Fruit fly (Drosophila melanogaster) whole organism, embryonic: ENCODE results near the gene DCTN6-p27.

ENCODE experiments used
- ATbp ChIP-seq: fragments of 200-800 bp; sonication (Bioruptor generic); optimal IDR thresholded peaks from 2 replicates; lab custom pipeline; 2017; ENCODE audit warnings: missing biosample characterization, mild to moderate bottlenecking, missing genetic modification characterization, missing genetic modification reagents
- Asciz ChIP-seq: fragments of 200-800 bp; sonication (Bioruptor generic); optimal IDR thresholded peaks from 2 replicates; lab custom pipeline; 2017; ENCODE audit warnings: missing biosample characterization, mild to moderate bottlenecking, missing genetic modification characterization, missing genetic modification reagents
- Bdp1 ChIP-seq: fragments of 200-800 bp; sonication (Bioruptor generic); optimal IDR thresholded peaks from 3 replicates; lab custom pipeline; 2016; ENCODE audit warnings: missing biosample characterization, missing genetic modification characterization
- BtbVII ChIP-seq: fragments of 200-800 bp; sonication (Bioruptor generic); optimal IDR thresholded peaks from 3 replicates; lab custom pipeline; 2017; ENCODE audit warnings: missing biosample characterization, mild to moderate bottlenecking, missing genetic modification characterization
- CG1024 ChIP-seq: fragments of 200-800 bp; sonication (Bioruptor generic); IDR thresholded peaks from 2 replicates; pipeline ENCODE4 v1.3.6; 2022; ENCODE audit warnings: missing biosample characterization, missing genetic modification characterization
- CG10654 ChIP-seq: fragments of 200-800 bp; sonication (Bioruptor generic); optimal IDR thresholded peaks from 2 replicates; lab custom pipeline; 2016; ENCODE audit warnings: missing biosample characterization, missing genetic modification characterization
- CG12071 ChIP-seq: fragments of 200-800 bp; sonication (Bioruptor generic); optimal IDR thresholded peaks from 3 replicates; lab custom pipeline; 2018; ENCODE audit warnings: missing biosample characterization, mild to moderate bottlenecking, missing genetic modification characterization
- CG12391 ChIP-seq: fragments of 200-800 bp; sonication (Bioruptor generic); optimal IDR thresholded peaks from 3 replicates; lab custom pipeline; 2018; ENCODE audit warnings: missing biosample characterization, mild to moderate bottlenecking, missing genetic modification characterization, moderate library complexity
- CG13424 ChIP-seq: fragments of 200-800 bp; sonication (Bioruptor generic); optimal IDR thresholded peaks from 2 replicates; lab custom pipeline; 2019; ENCODE audit warnings: missing biosample characterization, mild to moderate bottlenecking, missing genetic modification characterization, moderate library complexity
- CG1529 ChIP-seq: fragments of 200-800 bp; sonication (Bioruptor generic); optimal IDR thresholded peaks from 3 replicates; lab custom pipeline; 2018; ENCODE audit warnings: missing biosample characterization, missing genetic modification characterization
- CG1602 ChIP-seq: fragments of 200-800 bp; sonication (Bioruptor generic); optimal IDR thresholded peaks from 3 replicates; lab custom pipeline; 2016; ENCODE audit warnings: missing biosample characterization, missing genetic modification characterization
- CG17361 ChIP-seq: fragments of 200-800 bp; sonication (Bioruptor generic); IDR thresholded peaks from 3 replicates; pipeline ENCODE4 v1.3.6; 2022; ENCODE audit warnings: missing biosample characterization, missing genetic modification characterization
- CG18619 ChIP-seq: fragments of 200-800 bp; sonication (Bioruptor generic); optimal IDR thresholded peaks from 3 replicates; lab custom pipeline; 2017; ENCODE audit warnings: missing biosample characterization, mild to moderate bottlenecking, missing genetic modification characterization
- CG2678 ChIP-seq: fragments of 200-800 bp; sonication (Bioruptor generic); optimal IDR thresholded peaks from 3 replicates; lab custom pipeline; 2019; ENCODE audit warnings: missing biosample characterization, mild to moderate bottlenecking, missing genetic modification characterization, moderate library complexity
- CG30403 ChIP-seq: fragments of 200-800 bp; sonication (Bioruptor generic); optimal IDR thresholded peaks from 3 replicates; lab custom pipeline; 2016; ENCODE audit warnings: missing biosample characterization, missing genetic modification characterization
- CG3407 ChIP-seq: fragments of 200-800 bp; sonication (Bioruptor generic); optimal IDR thresholded peaks from 2 replicates; lab custom pipeline; 2018; ENCODE audit warnings: missing biosample characterization, mild to moderate bottlenecking, missing genetic modification characterization
- CG4282 ChIP-seq: fragments of 200-800 bp; sonication (Bioruptor generic); optimal IDR thresholded peaks from 2 replicates; lab custom pipeline; 2016; ENCODE audit warnings: missing biosample characterization, missing genetic modification characterization
- CG43689 ChIP-seq: fragments of 200-800 bp; sonication (Bioruptor generic); IDR thresholded peaks from 2 replicates; pipeline ENCODE4 v1.3.6; 2022; ENCODE audit warnings: missing biosample characterization, missing genetic modification characterization
- CG5180 ChIP-seq: fragments of 200-800 bp; sonication (Bioruptor generic); optimal IDR thresholded peaks from 3 replicates; lab custom pipeline; 2017; ENCODE audit warnings: missing biosample characterization, missing genetic modification characterization, mild to moderate bottlenecking, moderate library complexity, missing genetic modification reagents
- CG6689 ChIP-seq: fragments of 200-800 bp; sonication (Bioruptor generic); IDR thresholded peaks from 2 replicates; pipeline ENCODE4 v1.3.6; 2022; ENCODE audit warnings: missing biosample characterization, missing genetic modification characterization
- D19A ChIP-seq: fragments of 200-800 bp; optimal IDR thresholded peaks from 3 replicates; lab custom pipeline; 2019; ENCODE audit warnings: missing biosample characterization, mild to moderate bottlenecking, missing genetic modification characterization, moderate library complexity
- Dbx ChIP-seq: fragments of 200-800 bp; sonication (Bioruptor generic); IDR thresholded peaks from 3 replicates; pipeline ENCODE4 v1.3.6; 2022; ENCODE audit warnings: missing biosample characterization, missing genetic modification characterization
- Eip74EF ChIP-seq, 2 experiments: fragments of 200-800 bp in 1 of 2; fragments of >200 bp in 1 of 2; sonication (Bioruptor generic) in 1 of 2; optimal IDR thresholded peaks; 2 replicates each; lab custom pipeline; 2017 to 2019; ENCODE audit warnings: missing biosample characterization in 2 of 2, missing genetic modification characterization in 2 of 2, mild to moderate bottlenecking in 1 of 2, moderate library complexity in 1 of 2
- HHEX ChIP-seq: fragments of 200-800 bp; sonication (Bioruptor generic); optimal IDR thresholded peaks from 3 replicates; lab custom pipeline; 2017; ENCODE audit warnings: missing biosample characterization, mild to moderate bottlenecking, missing genetic modification characterization, missing genetic modification reagents
- Hmr ChIP-seq: fragments of 200-800 bp; sonication (Bioruptor generic); optimal IDR thresholded peaks from 3 replicates; lab custom pipeline; 2017; ENCODE audit warnings: mild to moderate bottlenecking, missing biosample characterization, missing genetic modification reagents, missing genetic modification characterization
- Kr ChIP-seq: fragments of 200-800 bp; sonication (Bioruptor generic); optimal IDR thresholded peaks from 2 replicates; lab custom pipeline; 2017; ENCODE audit warnings: missing biosample characterization, mild to moderate bottlenecking, missing genetic modification characterization
- Lhr ChIP-seq: fragments of 200-800 bp; sonication (Bioruptor generic); optimal IDR thresholded peaks from 3 replicates; lab custom pipeline; 2017; ENCODE audit warnings: mild to moderate bottlenecking, missing biosample characterization, missing genetic modification reagents, missing genetic modification characterization
- Optix ChIP-seq: fragments of 200-800 bp; sonication (Bioruptor generic); IDR thresholded peaks from 3 replicates; pipeline ENCODE4 v1.3.6; 2022; ENCODE audit warnings: missing biosample characterization, missing genetic modification characterization
- Pdp1 ChIP-seq, 2 experiments: fragments of 200-800 bp; sonication (Bioruptor generic); optimal IDR thresholded peaks; 3 replicates each; lab custom pipeline; 2016; ENCODE audit warnings: missing biosample characterization in 2 of 2, missing genetic modification characterization in 2 of 2, mild to moderate bottlenecking in 1 of 2, moderate library complexity in 1 of 2
- Stat92E ChIP-seq, 3 experiments: fragments of >200 bp in 2 of 3; fragments of 200-800 bp in 1 of 3; sonication (Bioruptor generic) in 1 of 3; optimal IDR thresholded peaks; 2 replicates each; lab custom pipeline; 2017 to 2019; ENCODE audit warnings: missing biosample characterization in 3 of 3, missing genetic modification characterization in 3 of 3, mild to moderate bottlenecking in 1 of 3, moderate library complexity in 1 of 3
- az2 ChIP-seq: fragments of 200-800 bp; sonication (Bioruptor generic); optimal IDR thresholded peaks from 3 replicates; lab custom pipeline; 2016; ENCODE audit warnings: missing biosample characterization, missing genetic modification characterization
- chif ChIP-seq, 2 experiments: fragments of 200-800 bp; sonication (Bioruptor generic); optimal IDR thresholded peaks; 3 replicates each; lab custom pipeline; 2016; ENCODE audit warnings: missing biosample characterization in 2 of 2, missing genetic modification characterization in 2 of 2
- dpn ChIP-seq, 2 experiments: fragments of 200-800 bp; sonication (Bioruptor generic); optimal IDR thresholded peaks; 3 replicates each; lab custom pipeline; 2016; ENCODE audit warnings: missing biosample characterization in 2 of 2, missing genetic modification characterization in 2 of 2
- fd64A ChIP-seq: fragments of 200-800 bp; sonication (Bioruptor generic); optimal IDR thresholded peaks from 3 replicates; lab custom pipeline; 2018; ENCODE audit warnings: missing biosample characterization, mild to moderate bottlenecking, missing genetic modification characterization
- gcm ChIP-seq: fragments of 200-800 bp; sonication (Bioruptor generic); optimal IDR thresholded peaks from 2 replicates; lab custom pipeline; 2019; ENCODE audit warnings: missing biosample characterization, mild to moderate bottlenecking, missing genetic modification characterization, moderate library complexity
- gem ChIP-seq: fragments of 200-800 bp; sonication (Bioruptor generic); optimal IDR thresholded peaks from 2 replicates; lab custom pipeline; 2019; ENCODE audit warnings: missing biosample characterization, mild to moderate bottlenecking, missing genetic modification characterization, moderate library complexity
- jing ChIP-seq: fragments of 200-800 bp; sonication (Bioruptor generic); optimal IDR thresholded peaks from 2 replicates; lab custom pipeline; 2018; ENCODE audit warnings: missing biosample characterization, mild to moderate bottlenecking, missing genetic modification characterization
- klu ChIP-seq: fragments of 200-800 bp; sonication (Bioruptor generic); IDR thresholded peaks from 2 replicates; pipeline ENCODE4 v1.3.6; 2022; ENCODE audit warnings: missing biosample characterization, missing genetic modification characterization
- kni ChIP-seq: fragments of 200-800 bp; sonication (Bioruptor generic); optimal IDR thresholded peaks from 3 replicates; lab custom pipeline; 2017; ENCODE audit warnings: mild to moderate bottlenecking, missing biosample characterization, missing genetic modification reagents, missing genetic modification characterization
- lola ChIP-seq, 3 experiments: fragments of >200 bp in 2 of 3; fragments of 200-800 bp in 1 of 3; sonication (Bioruptor generic) in 1 of 3; optimal IDR thresholded peaks; 2 replicates each; lab custom pipeline; 2017 to 2019; ENCODE audit warnings: missing biosample characterization in 3 of 3, missing genetic modification characterization in 3 of 3, mild to moderate bottlenecking in 1 of 3, moderate library complexity in 1 of 3
- onecut ChIP-seq: fragments of 200-800 bp; sonication (Bioruptor generic); IDR thresholded peaks from 2 replicates; pipeline ENCODE4 v1.3.6; 2022; ENCODE audit warnings: missing biosample characterization, missing genetic modification characterization
- pita ChIP-seq: fragments of 200-800 bp; sonication (Bioruptor generic); optimal IDR thresholded peaks from 2 replicates; lab custom pipeline; 2017; ENCODE audit warnings: missing biosample characterization, mild to moderate bottlenecking, missing genetic modification characterization
- rib ChIP-seq: fragments of 200-800 bp; sonication (Bioruptor generic); IDR thresholded peaks from 2 replicates; pipeline ENCODE4 v1.3.6; 2022; ENCODE audit warnings: missing biosample characterization, missing genetic modification characterization
- row ChIP-seq: fragments of 200-800 bp; sonication (Bioruptor generic); IDR thresholded peaks from 3 replicates; pipeline ENCODE4 v1.3.6; 2022; ENCODE audit warnings: missing biosample characterization, missing genetic modification characterization
- tup ChIP-seq: fragments of 200-800 bp; sonication (Bioruptor generic); optimal IDR thresholded peaks from 2 replicates; lab custom pipeline; 2016; ENCODE audit warnings: missing biosample characterization, mild to moderate bottlenecking, missing genetic modification characterization, moderate library complexity
- twi ChIP-seq: fragments of 200-800 bp; optimal IDR thresholded peaks from 2 replicates; lab custom pipeline; 2019; ENCODE audit warnings: missing biosample characterization, mild to moderate bottlenecking, missing genetic modification characterization, moderate library complexity
- vvl ChIP-seq: fragments of 200-800 bp; sonication (Bioruptor generic); IDR thresholded peaks from 2 replicates; pipeline ENCODE4 v1.3.6; 2022; ENCODE audit warnings: missing biosample characterization, missing genetic modification characterization
- zfh2 ChIP-seq: fragments of 200-800 bp; sonication (Bioruptor generic); optimal IDR thresholded peaks from 2 replicates; lab custom pipeline; 2016; ENCODE audit warnings: missing biosample characterization, missing genetic modification characterization

DCTN6-p27 gene

dm6 chr2L:19138361-19139041 lies 6.4 kb downstream of the DCTN6-p27 start (continued):
- TF ChIP-seq klu (GFP tag; lab: Robert Waterston, UW) (no peak), zfh2 (no peak), Lhr (GFP tag; lab: Kevin White, UChicago) (no peak), CG13424 (peak; percentile 41), row (peak; percentile 33; the same call in 1 of the 3 replicates), dpn (GFP tag; optimal IDR thresholded peaks at IDR 0.05; lab: Kevin White, UChicago) (peak in 1 of 2 experiments; percentile 21), CG1529 (GFP tag; lab: Kevin White, UChicago) (no peak), ATbp (GFP tag; lab: Kevin White, UChicago) (peak; percentile 33), BtbVII (GFP tag; lab: Kevin White, UChicago) (peak; percentile 17), Eip74EF (GFP tag; optimal IDR thresholded peaks at IDR 0.05; lab: Kevin White, UChicago) (peak in 1 of 2 experiments; percentile 5), az2 (GFP tag; lab: Kevin White, UChicago) (no peak), Dbx (peak; percentile 60; the same call in 1 of the 3 replicates), Asciz (GFP tag; lab: Kevin White, UChicago) (peak; percentile 34), Bdp1 (GFP tag; lab: Kevin White, UChicago) (no peak), CG43689 (0 out of 2 replicates have a peak, but pooled peaks have one; percentile 14), CG6689 (GFP tag; lab: Robert Waterston, UW) (no peak), CG1024 (GFP tag; lab: Robert Waterston, UW) (no peak), Optix (GFP tag; lab: Robert Waterston, UW) (0 out of 3 replicates have a peak, but pooled peaks have one; percentile 21), pita (GFP tag; lab: Kevin White, UChicago) (no peak), Kr (GFP tag; lab: Kevin White, UChicago) (peak; percentile 58), onecut (GFP tag; lab: Robert Waterston, UW) (peak; percentile 48), CG30403 (GFP tag; lab: Kevin White, UChicago) (peak; percentile 13), Stat92E (GFP tag; optimal IDR thresholded peaks at IDR 0.05; lab: Kevin White, UChicago) (no peak), twi (tag; lab: Kevin White, UChicago) (no peak), D19A (peak; percentile 19), Pdp1 (GFP tag; optimal IDR thresholded peaks at IDR 0.05; lab: Kevin White, UChicago) (no peak), chif (GFP tag; optimal IDR thresholded peaks at IDR 0.05; lab: Kevin White, UChicago) (no peak), CG5180 (no peak), CG18619 (GFP tag; lab: Kevin White, UChicago) (no peak), gcm (peak; percentile 17), Hmr (GFP tag; lab: Kevin White, UChicago) (peak; percentile 43), rib (GFP tag; lab: Robert Waterston, UW) (peak; percentile 64; the same call in 1 of the 2 replicates), vvl (GFP tag; lab: Robert Waterston, UW) (no peak), CG10654 (GFP tag; lab: Kevin White, UChicago) (no peak), jing (GFP tag; lab: Kevin White, UChicago) (no peak), CG4282 (GFP tag; lab: Kevin White, UChicago) (no peak), tup (GFP tag; lab: Kevin White, UChicago) (no peak), CG17361 (peak; percentile 41; the same call in 1 of the 3 replicates), CG12071 (GFP tag; lab: Kevin White, UChicago) (no peak), CG1602 (no peak), gem (peak; percentile 53), HHEX (GFP tag; lab: Kevin White, UChicago) (peak; percentile 22), fd64A (GFP tag; lab: Kevin White, UChicago) (no peak), kni (GFP tag; lab: Kevin White, UChicago) (peak; percentile 13), CG12391 (peak; percentile 20), CG3407 (GFP tag; lab: Kevin White, UChicago) (no peak), lola (GFP tag; optimal IDR thresholded peaks at IDR 0.05; lab: Kevin White, UChicago) (peak in 1 of 3 experiments; percentile 9), CG2678 (peak; percentile 62)
